Fruit fly (Drosophila melanogaster) whole organism, embryonic: ENCODE data around the gene nop5.
A peak's percentile ranks its signal among the peaks of the same experiment; 100 is the strongest.

ENCODE experiments used
- Abd-B ChIP-seq: fragments of 200-800 bp; sonication (Bioruptor generic); optimal IDR thresholded peaks from 2 replicates; lab custom pipeline; 2018; ENCODE audit warnings: missing biosample characterization, mild to moderate bottlenecking, missing genetic modification characterization, moderate library complexity
- Atf6 ChIP-seq: fragments of 200-800 bp; sonication (Bioruptor generic); IDR thresholded peaks from 2 replicates; pipeline ENCODE4 v1.3.6; 2022; ENCODE audit warnings: missing biosample characterization, missing genetic modification characterization
- Bgb ChIP-seq: fragments of 200-800 bp; sonication (Bioruptor generic); IDR thresholded peaks from 2 replicates; pipeline ENCODE4 v1.3.6; 2022; ENCODE audit warnings: missing biosample characterization, missing genetic modification characterization; ENCODE audit not compliant: partially characterized antibody
- C15 ChIP-seq: fragments of 200-800 bp; sonication (Bioruptor generic); IDR thresholded peaks from 3 replicates; pipeline ENCODE4 v1.3.6; 2022; ENCODE audit warnings: missing biosample characterization, missing genetic modification characterization
- CG11398 ChIP-seq: fragments of 200-800 bp; sonication (Bioruptor generic); optimal IDR thresholded peaks from 2 replicates; lab custom pipeline; 2016; ENCODE audit warnings: missing biosample characterization, missing genetic modification characterization
- CG11456 ChIP-seq: fragments of 200-800 bp; sonication (Bioruptor generic); IDR thresholded peaks from 3 replicates; pipeline ENCODE4 v1.3.6; 2022; ENCODE audit warnings: missing biosample characterization, missing genetic modification characterization
- CG12744 ChIP-seq: fragments of 200-800 bp; sonication (Bioruptor generic); optimal IDR thresholded peaks from 2 replicates; lab custom pipeline; 2016; ENCODE audit warnings: missing biosample characterization, missing genetic modification characterization
- CG12942 ChIP-seq: fragments of 200-800 bp; sonication (Bioruptor generic); optimal IDR thresholded peaks from 3 replicates; lab custom pipeline; 2016; ENCODE audit warnings: missing biosample characterization, missing genetic modification characterization
- CG13296 ChIP-seq: fragments of 200-800 bp; sonication (Bioruptor generic); optimal IDR thresholded peaks from 3 replicates; lab custom pipeline; 2018; ENCODE audit warnings: missing biosample characterization, mild to moderate bottlenecking, missing genetic modification characterization
- CG14014 ChIP-seq: fragments of 200-800 bp; sonication (Bioruptor generic); IDR thresholded peaks from 2 replicates; pipeline ENCODE4 v1.3.6; 2022; ENCODE audit warnings: missing biosample characterization, missing genetic modification characterization
- CG14710 ChIP-seq: fragments of 200-800 bp; sonication (Bioruptor generic); optimal IDR thresholded peaks from 3 replicates; lab custom pipeline; 2019; ENCODE audit warnings: missing biosample characterization, mild to moderate bottlenecking, missing genetic modification characterization, moderate library complexity
- CG15269 ChIP-seq: fragments of 200-800 bp; sonication (Bioruptor generic); optimal IDR thresholded peaks from 2 replicates; lab custom pipeline; 2018; ENCODE audit warnings: missing biosample characterization, mild to moderate bottlenecking, missing genetic modification characterization, moderate library complexity
- CG17829 ChIP-seq: fragments of 200-800 bp; optimal IDR thresholded peaks from 2 replicates; lab custom pipeline; 2019; ENCODE audit warnings: missing biosample characterization, mild to moderate bottlenecking, missing genetic modification characterization, moderate library complexity
- CG17912 ChIP-seq: fragments of 200-800 bp; sonication (Bioruptor generic); optimal IDR thresholded peaks from 2 replicates; lab custom pipeline; 2018; ENCODE audit warnings: missing biosample characterization, mild to moderate bottlenecking, missing genetic modification characterization
- CG2678 ChIP-seq: fragments of 200-800 bp; sonication (Bioruptor generic); optimal IDR thresholded peaks from 3 replicates; lab custom pipeline; 2019; ENCODE audit warnings: missing biosample characterization, mild to moderate bottlenecking, missing genetic modification characterization, moderate library complexity
- CG2712 ChIP-seq: fragments of 200-800 bp; optimal IDR thresholded peaks from 3 replicates; lab custom pipeline; 2019; ENCODE audit warnings: missing biosample characterization, mild to moderate bottlenecking, missing genetic modification characterization, moderate library complexity
- CG32767 ChIP-seq: fragments of 200-800 bp; sonication (Bioruptor generic); IDR thresholded peaks from 2 replicates; pipeline ENCODE4 v1.3.6; 2022; ENCODE audit warnings: missing biosample characterization, missing genetic modification characterization
- CG4854 ChIP-seq: fragments of 200-800 bp; sonication (Bioruptor generic); optimal IDR thresholded peaks from 2 replicates; lab custom pipeline; 2016; ENCODE audit warnings: missing biosample characterization, missing genetic modification characterization, inconsistent platforms
- CG6683 ChIP-seq: fragments of 200-800 bp; sonication (Bioruptor generic); optimal IDR thresholded peaks from 2 replicates; lab custom pipeline; 2017; ENCODE audit warnings: missing biosample characterization, mild to moderate bottlenecking, missing genetic modification characterization, missing genetic modification reagents
- CG7839 ChIP-seq: fragments of 200-800 bp; sonication (Bioruptor generic); optimal IDR thresholded peaks from 3 replicates; lab custom pipeline; 2018; ENCODE audit warnings: missing biosample characterization, mild to moderate bottlenecking, missing genetic modification characterization, moderate library complexity
- CG8765 ChIP-seq: fragments of 200-800 bp; sonication (Bioruptor generic); IDR thresholded peaks from 2 replicates; pipeline ENCODE4 v1.3.6; 2022; ENCODE audit warnings: missing biosample characterization, missing genetic modification characterization
- CG8944 ChIP-seq: fragments of 200-800 bp; sonication (Bioruptor generic); optimal IDR thresholded peaks from 3 replicates; lab custom pipeline; 2016; ENCODE audit warnings: missing biosample characterization, missing genetic modification characterization
- Dbx ChIP-seq: fragments of 200-800 bp; sonication (Bioruptor generic); IDR thresholded peaks from 3 replicates; pipeline ENCODE4 v1.3.6; 2022; ENCODE audit warnings: missing biosample characterization, missing genetic modification characterization
- Dref ChIP-seq: fragments of 200-800 bp; sonication (Bioruptor generic); IDR thresholded peaks from 2 replicates; pipeline ENCODE4 v1.3.6; 2022; ENCODE audit warnings: missing biosample characterization, missing genetic modification characterization
- E2f1 ChIP-seq: fragments of 200-800 bp; sonication (Bioruptor generic); IDR thresholded peaks from 2 replicates; pipeline ENCODE4 v1.3.6; 2022; ENCODE audit warnings: missing biosample characterization, missing genetic modification characterization
- Ets65A ChIP-seq: fragments of 200-800 bp; sonication (Bioruptor generic); peaks from one replicate; lab custom pipeline; 2016; ENCODE audit warnings: missing biosample characterization, missing genetic modification characterization
- H15 ChIP-seq: fragments of 200-800 bp; sonication (Bioruptor generic); IDR thresholded peaks from 3 replicates; pipeline ENCODE4 v1.3.6; 2022; ENCODE audit warnings: missing biosample characterization, missing genetic modification characterization
- HmgZ ChIP-seq: fragments of 200-800 bp; sonication (Bioruptor generic); optimal IDR thresholded peaks from 2 replicates; lab custom pipeline; 2018; ENCODE audit warnings: missing biosample characterization, mild to moderate bottlenecking, missing genetic modification characterization
- Hr3 ChIP-seq: fragments of 200-800 bp; sonication (Bioruptor generic); optimal IDR thresholded peaks from 3 replicates; lab custom pipeline; 2016; ENCODE audit warnings: missing biosample characterization, missing genetic modification characterization
- Hsf ChIP-seq: fragments of 200-800 bp; sonication (Bioruptor generic); optimal IDR thresholded peaks from 3 replicates; lab custom pipeline; 2016; ENCODE audit warnings: missing biosample characterization, missing genetic modification characterization
- Neu2 ChIP-seq: fragments of 200-800 bp; sonication (Bioruptor generic); optimal IDR thresholded peaks from 3 replicates; lab custom pipeline; 2016; ENCODE audit warnings: missing biosample characterization, missing genetic modification characterization, borderline replicate concordance
- NfI ChIP-seq: fragments of 200-800 bp; sonication (Bioruptor generic); optimal IDR thresholded peaks from 3 replicates; lab custom pipeline; 2018; ENCODE audit warnings: missing biosample characterization, mild to moderate bottlenecking, missing genetic modification characterization, moderate library complexity
- Sin3A ChIP-seq: fragments of >200 bp; optimal IDR thresholded peaks from 2 replicates; lab custom pipeline; 2018
- Six4 ChIP-seq: fragments of 200-800 bp; sonication (Bioruptor generic); optimal IDR thresholded peaks from 2 replicates; lab custom pipeline; 2016; ENCODE audit warnings: missing biosample characterization, missing genetic modification characterization
- al ChIP-seq: fragments of 200-800 bp; sonication (Bioruptor generic); IDR thresholded peaks from 2 replicates; pipeline ENCODE4 v1.3.6; 2022; ENCODE audit warnings: missing biosample characterization, missing genetic modification characterization
- ara ChIP-seq: fragments of 200-800 bp; sonication (Bioruptor generic); IDR thresholded peaks from 2 replicates; pipeline ENCODE4 v1.3.6; 2022; ENCODE audit warnings: missing biosample characterization, missing genetic modification characterization
- az2 ChIP-seq: fragments of 200-800 bp; sonication (Bioruptor generic); optimal IDR thresholded peaks from 3 replicates; lab custom pipeline; 2016; ENCODE audit warnings: missing biosample characterization, missing genetic modification characterization
- btn ChIP-seq: fragments of 200-800 bp; sonication (Bioruptor generic); optimal IDR thresholded peaks from 2 replicates; lab custom pipeline; 2016; ENCODE audit warnings: missing biosample characterization, missing genetic modification characterization
- chm ChIP-seq: fragments of 200-800 bp; sonication (Bioruptor generic); IDR thresholded peaks from 2 replicates; pipeline ENCODE4 v1.3.6; 2022; ENCODE audit warnings: missing biosample characterization, missing genetic modification characterization
- dysf ChIP-seq: fragments of 200-800 bp; sonication (Bioruptor generic); IDR thresholded peaks from 3 replicates; pipeline ENCODE4 v1.3.6; 2022; ENCODE audit warnings: missing biosample characterization, missing genetic modification characterization
- emc ChIP-seq: fragments of 200-800 bp; sonication (Bioruptor generic); optimal IDR thresholded peaks from 2 replicates; lab custom pipeline; 2016; ENCODE audit warnings: missing biosample characterization, missing genetic modification characterization
- esg ChIP-seq: fragments of 200-800 bp; sonication (Bioruptor generic); conservative IDR thresholded peaks from 2 replicates; pipeline ENCODE4 v1.3.6; 2022; ENCODE audit warnings: missing biosample characterization, missing genetic modification characterization
- ftz-f1 ChIP-seq: fragments of 200-800 bp; sonication (Bioruptor generic); optimal IDR thresholded peaks from 2 replicates; lab custom pipeline; 2016; ENCODE audit warnings: missing biosample characterization, missing genetic modification characterization
- hbn ChIP-seq: fragments of 200-800 bp; sonication (Bioruptor generic); IDR thresholded peaks from 2 replicates; pipeline ENCODE4 v1.3.6; 2022; ENCODE audit warnings: missing biosample characterization, missing genetic modification characterization; ENCODE audit not compliant: partially characterized antibody
- nmo ChIP-seq: fragments of 200-800 bp; sonication (Bioruptor generic); optimal IDR thresholded peaks from 2 replicates; lab custom pipeline; 2018; ENCODE audit warnings: missing biosample characterization, mild to moderate bottlenecking, missing genetic modification characterization, moderate library complexity
- pb ChIP-seq: fragments of 200-800 bp; sonication (Bioruptor generic); optimal IDR thresholded peaks from 3 replicates; lab custom pipeline; 2016; ENCODE audit warnings: missing biosample characterization, missing genetic modification characterization
- pfk ChIP-seq: fragments of 200-800 bp; sonication (Bioruptor generic); optimal IDR thresholded peaks from 2 replicates; lab custom pipeline; 2018; ENCODE audit warnings: missing biosample characterization, mild to moderate bottlenecking, missing genetic modification characterization, moderate library complexity
- pzg ChIP-seq: fragments of 200-800 bp; sonication (Bioruptor generic); optimal IDR thresholded peaks from 3 replicates; lab custom pipeline; 2018; ENCODE audit warnings: missing biosample characterization, mild to moderate bottlenecking, missing genetic modification characterization, moderate library complexity
- ro ChIP-seq: fragments of 200-800 bp; sonication (Bioruptor generic); IDR thresholded peaks from 2 replicates; pipeline ENCODE4 v1.3.6; 2022; ENCODE audit warnings: missing biosample characterization, missing genetic modification characterization
- slbo ChIP-seq: fragments of 200-800 bp; sonication (Bioruptor generic); IDR thresholded peaks from 2 replicates; pipeline ENCODE4 v1.3.6; 2022; ENCODE audit warnings: missing biosample characterization, missing genetic modification characterization
- tap ChIP-seq: fragments of 200-800 bp; optimal IDR thresholded peaks from 3 replicates; lab custom pipeline; 2019; ENCODE audit warnings: missing biosample characterization, mild to moderate bottlenecking, missing genetic modification characterization, moderate library complexity
- wdn ChIP-seq: fragments of 200-800 bp; sonication (Bioruptor generic); IDR thresholded peaks from 2 replicates; pipeline ENCODE4 v1.3.6; 2022; ENCODE audit warnings: missing biosample characterization, missing genetic modification characterization
- z ChIP-seq: fragments of 200-800 bp; sonication (Bioruptor generic); IDR thresholded peaks from 3 replicates; pipeline ENCODE4 v1.3.6; 2022; ENCODE audit warnings: missing biosample characterization, missing genetic modification characterization

nop5 gene

DNA sequence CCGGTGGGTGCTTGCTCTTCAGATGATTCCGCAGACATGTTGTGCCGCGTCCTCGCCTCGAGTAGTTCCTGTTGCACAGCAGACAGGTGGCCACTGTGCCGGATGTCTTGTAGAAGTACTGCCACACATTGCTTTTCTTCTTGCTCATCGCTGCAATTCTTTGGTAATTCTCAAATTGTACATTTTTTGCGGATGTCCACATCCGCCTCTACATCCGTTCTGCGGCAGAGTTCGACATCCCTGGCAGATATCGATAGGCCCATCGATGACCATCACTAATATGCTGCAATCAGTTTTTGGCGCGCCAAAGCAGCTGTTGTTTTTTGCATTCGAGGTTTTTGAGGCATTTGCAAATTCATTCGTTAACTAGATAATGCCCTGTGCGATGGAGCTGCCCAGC lies 38.2 kb upstream of the nop5 start, which contains the start of the genes CG13775 and CG3430 (continued):
- no peak for TF ChIP-seq CG2678 (tag; lab: Kevin White, UChicago)
- TF ChIP-seq wdn (GFP tag; lab: Robert Waterston, UW), result 0 out of 2 replicates have a peak, but pooled peaks have one; percentile 34
- TF ChIP-seq nmo, result peak; percentile 43
- TF ChIP-seq al, result no peak
- no peak for TF ChIP-seq az2 (GFP tag; lab: Kevin White, UChicago)
- TF ChIP-seq Bgb (GFP tag; lab: Robert Waterston, UW), result peak; percentile 77
- TF ChIP-seq CG8765, result no peak
- TF ChIP-seq Hsf, result peak; percentile 25
- TF ChIP-seq CG12744 (GFP tag; lab: Kevin White, UChicago), result no peak
- peak; percentile 66 for TF ChIP-seq chm (GFP tag; lab: Robert Waterston, UW)
- no peak for TF ChIP-seq CG12942
- no peak for TF ChIP-seq Hr3 (GFP tag; lab: Kevin White, UChicago)
- no peak for TF ChIP-seq emc (GFP tag; lab: Kevin White, UChicago)
- TF ChIP-seq CG17912 (GFP tag; lab: Kevin White, UChicago), result peak; percentile 17
- no peak for TF ChIP-seq Neu2 (GFP tag; lab: Kevin White, UChicago)
- peak; percentile 98 for TF ChIP-seq Ets65A (GFP tag; lab: Kevin White, UChicago)
- TF ChIP-seq esg (GFP tag; lab: Robert Waterston, UW), result no peak
- no peak for TF ChIP-seq CG2712 (tag; lab: Kevin White, UChicago)
- no peak for TF ChIP-seq pfk (GFP tag; lab: Kevin White, UChicago)
- TF ChIP-seq E2f1 (GFP tag; lab: Robert Waterston, UW), result peak; percentile 83
- no peak for TF ChIP-seq ro
- peak; percentile 58; the same call in 2 of the 3 replicates for TF ChIP-seq CG11456
- TF ChIP-seq CG11398 (GFP tag; lab: Kevin White, UChicago), result no peak
- TF ChIP-seq CG32767 (GFP tag; lab: Robert Waterston, UW), result no peak
- peak; percentile 81 for TF ChIP-seq Dref (GFP tag; lab: Robert Waterston, UW)
- no peak for TF ChIP-seq ara (GFP tag; lab: Robert Waterston, UW)
- TF ChIP-seq CG14014, result peak; percentile 33; the same call in 1 of the 2 replicates
- TF ChIP-seq Abd-B (GFP tag; lab: Kevin White, UChicago), result no peak
- peak; percentile 0 for TF ChIP-seq ftz-f1 (GFP tag; lab: Kevin White, UChicago)
- peak; percentile 43 for TF ChIP-seq CG14710 (tag; lab: Kevin White, UChicago)
- TF ChIP-seq Dbx (GFP tag; lab: Robert Waterston, UW), result peak; percentile 65; the same call in 1 of the 3 replicates
- no peak for TF ChIP-seq btn (GFP tag; lab: Kevin White, UChicago)
- peak; percentile 40; the same call in 1 of the 3 replicates for TF ChIP-seq dysf (GFP tag; lab: Robert Waterston, UW)
- no peak for TF ChIP-seq CG8944 (GFP tag; lab: Kevin White, UChicago)
- TF ChIP-seq pb (GFP tag; lab: Kevin White, UChicago), result peak; percentile 28
- no peak for TF ChIP-seq CG15269 (tag; lab: Kevin White, UChicago)
- no peak for TF ChIP-seq z (GFP tag; lab: Robert Waterston, UW)
- no peak for TF ChIP-seq Six4 (GFP tag; lab: Kevin White, UChicago)
- no peak for TF ChIP-seq tap (tag; lab: Kevin White, UChicago)
- TF ChIP-seq CG6683 (GFP tag; lab: Kevin White, UChicago), result no peak
- TF ChIP-seq Atf6, result no peak
- no peak for TF ChIP-seq C15 (GFP tag; lab: Robert Waterston, UW)
- TF ChIP-seq CG4854, result no peak
- TF ChIP-seq pzg (GFP tag; lab: Kevin White, UChicago), result peak; percentile 78
- TF ChIP-seq slbo (GFP tag; lab: Robert Waterston, UW), result peak; percentile 67
- TF ChIP-seq CG17829, result peak; percentile 42
- TF ChIP-seq CG13296 (GFP tag; lab: Kevin White, UChicago), result no peak
- no peak for TF ChIP-seq H15
- peak; percentile 55 for TF ChIP-seq NfI (GFP tag; lab: Kevin White, UChicago)
- peak; percentile 65 for TF ChIP-seq hbn (GFP tag; lab: Robert Waterston, UW)
- TF ChIP-seq CG7839 (tag; lab: Kevin White, UChicago), result no peak
- peak; percentile 43 for TF ChIP-seq Sin3A (lab: Kevin White, UChicago)
- TF ChIP-seq HmgZ, result peak; percentile 72
